Fruit fly (Drosophila melanogaster) whole organism, wandering third instar larva: ENCODE measurements around the gene FoxK.

Source experiments
- Abd-B ChIP-seq: fragments of >200 bp; optimal IDR thresholded peaks from 2 replicates; lab custom pipeline; 2017; ENCODE audit warnings: missing biosample characterization, missing genetic modification characterization
- CG32264 ChIP-seq: fragments of 200-800 bp; sonication (Bioruptor generic); optimal IDR thresholded peaks from 2 replicates; lab custom pipeline; 2016; ENCODE audit warnings: missing biosample characterization, missing genetic modification characterization
- CG9705 ChIP-seq: fragments of 200-800 bp; sonication (Bioruptor generic); optimal IDR thresholded peaks from 2 replicates; lab custom pipeline; 2018; ENCODE audit warnings: missing biosample characterization, mild to moderate bottlenecking, missing genetic modification characterization
- CrebA ChIP-seq: fragments of 200-800 bp; sonication (Bioruptor generic); optimal IDR thresholded peaks from 2 replicates; lab custom pipeline; 2016; ENCODE audit warnings: missing biosample characterization, mild to moderate bottlenecking, missing genetic modification characterization, borderline replicate concordance
- Dfd ChIP-seq: fragments of >200 bp; optimal IDR thresholded peaks from 2 replicates; lab custom pipeline; 2017; ENCODE audit warnings: missing biosample characterization, missing genetic modification characterization
- Dif ChIP-seq: fragments of 200-275, 200-300 bp; sonication (Bioruptor generic); optimal IDR thresholded peaks from 2 replicates; lab custom pipeline; 2018; ENCODE audit warnings: missing biosample characterization, missing genetic modification characterization; ENCODE audit not compliant: partially characterized antibody
- GATAd ChIP-seq: sonication (Bioruptor generic); optimal IDR thresholded peaks from 2 replicates; lab custom pipeline; 2016; ENCODE audit warnings: missing biosample characterization, missing genetic modification characterization
- Hnf4 ChIP-seq: fragments of 200-800 bp; sonication (Bioruptor generic); optimal IDR thresholded peaks from 2 replicates; lab custom pipeline; 2016; ENCODE audit warnings: missing biosample characterization, mild to moderate bottlenecking, missing genetic modification characterization
- Hr78 ChIP-seq: fragments of >200 bp; optimal IDR thresholded peaks from 2 replicates; lab custom pipeline; 2017; ENCODE audit warnings: missing biosample characterization, missing genetic modification characterization
- Hr83 ChIP-seq: fragments of 200-300 bp; sonication (Bioruptor generic); optimal IDR thresholded peaks from 2 replicates; lab custom pipeline; 2016; ENCODE audit warnings: missing biosample characterization, mild to moderate bottlenecking, missing genetic modification characterization, moderate library complexity; ENCODE audit not compliant: poor library complexity, severe bottlenecking
- Mio ChIP-seq: sonication (Bioruptor generic); optimal IDR thresholded peaks from 2 replicates; lab custom pipeline; 2016; ENCODE audit warnings: missing biosample characterization, missing genetic modification characterization
- Myc ChIP-seq: fragments of >200 bp; optimal IDR thresholded peaks from 2 replicates; lab custom pipeline; 2017
- N ChIP-seq: fragments of >200 bp; optimal IDR thresholded peaks from 2 replicates; lab custom pipeline; 2018; ENCODE audit warnings: missing biosample characterization, missing external identifiers, missing genetic modification characterization
- OdsH ChIP-seq: fragments of 200-800 bp; sonication (Bioruptor generic); optimal IDR thresholded peaks from 2 replicates; lab custom pipeline; 2016; ENCODE audit warnings: missing biosample characterization, mild to moderate bottlenecking, missing genetic modification characterization
- Rel ChIP-seq, 2 experiments: fragments of 200-800 bp; sonication (Bioruptor generic) in 1 of 2; optimal IDR thresholded peaks; 2 replicates in 1 of 2; 3 replicates in 1 of 2; lab custom pipeline; 2016 to 2019; ENCODE audit warnings: mild to moderate bottlenecking in 2 of 2, missing biosample characterization in 2 of 2, missing genetic modification characterization in 2 of 2, moderate library complexity in 1 of 2
- Sp1 ChIP-seq: fragments of 200-800 bp; sonication (Bioruptor generic); optimal IDR thresholded peaks from 3 replicates; lab custom pipeline; 2019; ENCODE audit warnings: missing biosample characterization, mild to moderate bottlenecking, missing genetic modification characterization, moderate library complexity
- br ChIP-seq: fragments of 200-800 bp; sonication (Bioruptor generic); optimal IDR thresholded peaks from 2 replicates; lab custom pipeline; 2016; ENCODE audit warnings: missing biosample characterization, missing genetic modification characterization
- brk ChIP-seq: fragments of 200-800 bp; sonication (Bioruptor generic); optimal IDR thresholded peaks from 2 replicates; lab custom pipeline; 2016; ENCODE audit warnings: missing biosample characterization, mild to moderate bottlenecking, missing genetic modification characterization
- dmrt93B ChIP-seq: fragments of 200-800 bp; sonication (Bioruptor generic); optimal IDR thresholded peaks from 2 replicates; lab custom pipeline; 2018; ENCODE audit warnings: missing biosample characterization, mild to moderate bottlenecking, missing genetic modification characterization
- dsf ChIP-seq: sonication (Bioruptor generic); optimal IDR thresholded peaks from 2 replicates; lab custom pipeline; 2016; ENCODE audit warnings: missing biosample characterization, missing genetic modification characterization, borderline replicate concordance
- ey ChIP-seq: fragments of 200-800 bp; sonication (Bioruptor generic); optimal IDR thresholded peaks from 2 replicates; lab custom pipeline; 2016; ENCODE audit warnings: missing biosample characterization, missing genetic modification characterization
- foxo ChIP-seq, 2 experiments: fragments of 200-800 bp; sonication (Bioruptor generic); optimal IDR thresholded peaks; 2 replicates in 1 of 2; 3 replicates in 1 of 2; lab custom pipeline; 2016 to 2017; ENCODE audit warnings: missing biosample characterization in 2 of 2, missing genetic modification characterization in 2 of 2
- fru ChIP-seq: fragments of 200-800 bp; sonication (Bioruptor generic); optimal IDR thresholded peaks from 3 replicates; lab custom pipeline; 2016; ENCODE audit warnings: missing biosample characterization, mild to moderate bottlenecking, missing genetic modification characterization
- h ChIP-seq: fragments of 200-800 bp; sonication (Bioruptor generic); optimal IDR thresholded peaks from 3 replicates; lab custom pipeline; 2016; ENCODE audit warnings: missing biosample characterization, mild to moderate bottlenecking, missing genetic modification characterization
- jim ChIP-seq: fragments of 175-275, 200-325 bp; sonication (Bioruptor generic); optimal IDR thresholded peaks from 2 replicates; lab custom pipeline; 2016; ENCODE audit warnings: missing biosample characterization, mild to moderate bottlenecking, missing genetic modification characterization
- lola ChIP-seq: fragments of >200 bp; optimal IDR thresholded peaks from 2 replicates; lab custom pipeline; 2017; ENCODE audit warnings: missing biosample characterization, missing genetic modification characterization
- pan ChIP-seq: fragments of >200 bp; optimal IDR thresholded peaks from 2 replicates; lab custom pipeline; 2017
- psq ChIP-seq: fragments of 200-800 bp; sonication (Bioruptor generic); optimal IDR thresholded peaks from 3 replicates; lab custom pipeline; 2017; ENCODE audit warnings: missing biosample characterization, mild to moderate bottlenecking, missing genetic modification characterization, moderate library complexity
- rgr ChIP-seq: fragments of 200-800 bp; sonication (Bioruptor generic); optimal IDR thresholded peaks from 3 replicates; lab custom pipeline; 2016; ENCODE audit warnings: missing biosample characterization, mild to moderate bottlenecking, missing genetic modification characterization
- sage ChIP-seq: fragments of 200-800 bp; sonication (Bioruptor generic); optimal IDR thresholded peaks from 2 replicates; lab custom pipeline; 2016; ENCODE audit warnings: missing biosample characterization, mild to moderate bottlenecking, missing genetic modification characterization
- sv ChIP-seq: fragments of 200-800 bp; sonication (Bioruptor generic); optimal IDR thresholded peaks from 3 replicates; lab custom pipeline; 2016; ENCODE audit warnings: missing biosample characterization, missing genetic modification characterization
- tai ChIP-seq: sonication (Bioruptor generic); optimal IDR thresholded peaks from 2 replicates; lab custom pipeline; 2016; ENCODE audit warnings: missing biosample characterization, missing genetic modification characterization
- usp ChIP-seq: fragments of >200 bp; optimal IDR thresholded peaks from 2 replicates; lab custom pipeline; 2017; ENCODE audit warnings: missing biosample characterization, missing genetic modification characterization
- woc ChIP-seq: sonication (Bioruptor generic); optimal IDR thresholded peaks from 2 replicates; lab custom pipeline; 2016; ENCODE audit warnings: missing biosample characterization, mild to moderate bottlenecking, missing genetic modification characterization

The FoxK gene

DNA sequence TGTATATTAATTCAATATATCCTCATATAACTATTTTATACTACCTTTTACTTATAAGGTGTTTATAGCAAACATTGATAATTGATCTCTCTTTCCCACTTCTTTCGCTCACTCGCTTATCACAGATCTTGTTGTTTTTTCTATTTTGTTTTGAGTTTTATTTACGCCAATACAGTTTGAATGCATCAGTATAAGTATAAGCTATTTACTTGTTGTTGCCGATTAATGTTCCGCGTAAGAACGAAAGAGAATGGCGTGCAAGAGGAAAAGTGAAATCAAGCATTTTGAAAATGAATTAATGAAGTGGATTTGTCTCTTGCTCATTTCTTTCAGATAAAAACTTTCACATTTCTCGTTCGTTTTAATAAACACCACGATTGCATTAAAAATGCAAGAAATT, 37.0 kb downstream of the FoxK start:
- TF ChIP-seq rgr (GFP tag; lab: Kevin White, UChicago) (peak; percentile 87), sage (GFP tag; lab: Kevin White, UChicago) (no peak), woc (GFP tag; lab: Kevin White, UChicago) (no peak), psq (GFP tag; lab: Kevin White, UChicago) (peak; percentile 60)

- peak; percentile 24 for TF ChIP-seq sv (GFP tag; lab: Kevin White, UChicago)
- no peak for TF ChIP-seq usp (GFP tag; lab: Kevin White, UChicago)
- TF ChIP-seq dmrt93B (GFP tag; lab: Kevin White, UChicago) = no peak
- TF ChIP-seq fru (GFP tag; lab: Kevin White, UChicago) = no peak
- peak; percentile 51 for TF ChIP-seq dsf
- TF ChIP-seq psq (GFP tag; lab: Kevin White, UChicago) = peak; percentile 54
- TF ChIP-seq N (GFP tag; lab: Kevin White, UChicago) = no peak
- TF ChIP-seq Hr78 (GFP tag; lab: Kevin White, UChicago) = no peak
- no peak for TF ChIP-seq Sp1 (GFP tag; lab: Kevin White, UChicago)
- TF ChIP-seq Myc (lab: Kevin White, UChicago) = peak; percentile 55
Observed at dm6 chr3L:11074043-11074853, 46.3 kb downstream of the FoxK start, which contains the start of the genes Pfdn2 and Noc1. Pfdn2 (minus strand) TSS chr3L:11074388. Noc1 (plus strand) TSS chr3L:11074769.

DNA sequence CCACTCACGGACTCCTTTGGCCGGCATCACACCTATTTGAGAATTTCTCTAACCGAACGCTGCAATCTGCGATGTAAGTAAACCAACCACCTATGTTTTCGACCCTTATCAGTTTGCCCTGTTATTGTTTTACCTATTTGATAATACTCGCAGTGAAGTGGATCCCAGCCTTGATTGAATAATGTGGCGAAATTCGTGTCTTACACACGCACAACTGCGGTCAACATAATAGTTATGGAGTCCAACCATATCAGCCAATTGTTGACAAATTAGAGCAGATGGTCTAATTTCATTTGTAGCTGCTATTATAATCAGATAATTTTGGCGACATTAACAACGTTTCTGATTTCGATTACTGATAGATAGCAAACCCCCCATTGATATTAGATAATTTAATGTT, 49.5 kb downstream of the FoxK start:
- TF ChIP-seq woc (GFP tag; lab: Kevin White, UChicago) = no peak
- TF ChIP-seq, all 38 proteins: peak for 0

DNA sequence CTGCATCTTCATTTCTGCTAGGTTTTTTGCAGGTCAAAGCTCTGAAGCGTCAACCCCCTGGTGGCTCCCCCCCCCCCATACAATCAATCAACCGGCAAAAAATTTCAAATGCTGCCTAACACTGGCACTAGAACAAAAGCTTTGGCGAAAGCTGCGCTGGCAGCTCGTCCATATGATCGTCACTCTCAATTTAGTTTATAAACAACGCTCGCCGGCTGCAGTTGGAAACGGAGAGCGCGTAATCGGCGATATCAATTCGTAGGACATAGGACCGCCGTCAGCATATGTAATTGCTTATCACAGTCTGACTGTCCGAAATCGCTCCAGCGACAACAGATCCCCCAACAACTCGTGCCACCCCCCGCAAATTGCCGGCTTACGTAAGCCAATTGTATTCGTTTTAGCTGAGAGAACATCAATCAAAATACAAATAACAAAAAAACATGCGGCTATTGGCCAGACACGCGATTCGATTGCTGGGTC, 50.2 kb downstream of the FoxK start, which contains the start of gene Mocs1:
Gene Mocs1 (plus strand): TSS at position 155 of the 483 bp plus-strand sequence.
- TF ChIP-seq pan (lab: Kevin White, UChicago) = no peak
- TF ChIP-seq Hnf4 = peak; percentile 49
- no peak for TF ChIP-seq Mio (GFP tag; lab: Kevin White, UChicago)
- TF ChIP-seq CG9705 (GFP tag; lab: Kevin White, UChicago) = no peak
- peak; percentile 56 for TF ChIP-seq rgr (GFP tag; lab: Kevin White, UChicago)
- no peak for TF ChIP-seq sage (GFP tag; lab: Kevin White, UChicago)
- no peak for TF ChIP-seq Rel (GFP tag; optimal IDR thresholded peaks at IDR 0.05; lab: Kevin White, UChicago)
- TF ChIP-seq Rel (tag; optimal IDR thresholded peaks at IDR 0.05; lab: Kevin White, UChicago) = peak; percentile 24
- TF ChIP-seq Sp1 (GFP tag; lab: Kevin White, UChicago) = peak; percentile 31
- TF ChIP-seq CG32264 (GFP tag; lab: Kevin White, UChicago) = no peak
- TF ChIP-seq jim = peak; percentile 11
- no peak for TF ChIP-seq Abd-B (GFP tag; lab: Kevin White, UChicago)
- TF ChIP-seq h (GFP tag; lab: Kevin White, UChicago) = no peak
- no peak for TF ChIP-seq Dfd (GFP tag; lab: Kevin White, UChicago)
- TF ChIP-seq psq (GFP tag; lab: Kevin White, UChicago) = no peak
- TF ChIP-seq Dif (GFP tag; lab: Kevin White, UChicago) = peak; percentile 47
- peak; percentile 77 for TF ChIP-seq Hr83
- TF ChIP-seq dmrt93B (GFP tag; lab: Kevin White, UChicago) = no peak
- TF ChIP-seq OdsH (GFP tag; lab: Kevin White, UChicago) = peak; percentile 14
- TF ChIP-seq dsf = no peak
- no peak for TF ChIP-seq Myc (lab: Kevin White, UChicago)
- no peak for TF ChIP-seq tai (GFP tag; lab: Kevin White, UChicago)
- no peak for TF ChIP-seq CrebA (GFP tag; lab: Kevin White, UChicago)
- TF ChIP-seq foxo (GFP tag; optimal IDR thresholded peaks at IDR 0.05; lab: Kevin White, UChicago) = peak in 1 of 2 experiments; percentile 43
- TF ChIP-seq woc (GFP tag; lab: Kevin White, UChicago) = no peak
- no peak for TF ChIP-seq ey

DNA sequence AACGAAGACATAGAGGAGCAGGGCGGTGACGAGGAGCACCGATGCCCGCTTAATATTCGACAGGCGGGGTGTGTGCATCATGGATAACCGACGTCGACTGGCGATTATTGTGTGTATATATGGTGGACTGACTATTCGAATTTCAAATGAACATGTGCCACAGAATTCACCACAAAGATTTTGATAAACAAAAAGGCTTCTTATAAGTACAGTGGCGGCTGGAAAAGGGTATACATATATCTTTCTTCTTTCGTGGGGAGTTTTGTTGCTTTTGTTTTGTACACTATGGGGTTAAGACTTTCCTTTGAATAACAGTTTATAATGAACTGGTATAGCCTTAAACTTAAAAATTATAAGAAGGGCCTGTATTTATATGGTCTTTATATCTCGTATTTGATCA, 50.8 kb downstream of the FoxK start, which contains the start of gene CG6310:
Gene CG6310 (minus strand): TSS at position 101 of the 400 bp plus-strand sequence.
- TF ChIP-seq Sp1 (GFP tag; lab: Kevin White, UChicago) = no peak
- no peak for TF ChIP-seq GATAd (GFP tag; lab: Kevin White, UChicago)
- TF ChIP-seq br (GFP tag; lab: Kevin White, UChicago) = no peak
- TF ChIP-seq sage (GFP tag; lab: Kevin White, UChicago) = no peak
- TF ChIP-seq usp (GFP tag; lab: Kevin White, UChicago) = no peak
- TF ChIP-seq OdsH (GFP tag; lab: Kevin White, UChicago) = no peak
- TF ChIP-seq brk (GFP tag; lab: Kevin White, UChicago) = no peak
- TF ChIP-seq CG32264 (GFP tag; lab: Kevin White, UChicago) = no peak
- TF ChIP-seq pan (lab: Kevin White, UChicago) = no peak
- TF ChIP-seq lola (GFP tag; lab: Kevin White, UChicago) = no peak
- TF ChIP-seq foxo (GFP tag; optimal IDR thresholded peaks at IDR 0.05; lab: Kevin White, UChicago) = no peak
- no peak for TF ChIP-seq dsf
- TF ChIP-seq rgr (GFP tag; lab: Kevin White, UChicago) = no peak
- no peak for TF ChIP-seq dmrt93B (GFP tag; lab: Kevin White, UChicago)
- no peak for TF ChIP-seq CrebA (GFP tag; lab: Kevin White, UChicago)
- no peak for TF ChIP-seq Hr83
